Fruit fly (Drosophila melanogaster): ENCODE results near the gene frc.

Gene frc

DNA sequence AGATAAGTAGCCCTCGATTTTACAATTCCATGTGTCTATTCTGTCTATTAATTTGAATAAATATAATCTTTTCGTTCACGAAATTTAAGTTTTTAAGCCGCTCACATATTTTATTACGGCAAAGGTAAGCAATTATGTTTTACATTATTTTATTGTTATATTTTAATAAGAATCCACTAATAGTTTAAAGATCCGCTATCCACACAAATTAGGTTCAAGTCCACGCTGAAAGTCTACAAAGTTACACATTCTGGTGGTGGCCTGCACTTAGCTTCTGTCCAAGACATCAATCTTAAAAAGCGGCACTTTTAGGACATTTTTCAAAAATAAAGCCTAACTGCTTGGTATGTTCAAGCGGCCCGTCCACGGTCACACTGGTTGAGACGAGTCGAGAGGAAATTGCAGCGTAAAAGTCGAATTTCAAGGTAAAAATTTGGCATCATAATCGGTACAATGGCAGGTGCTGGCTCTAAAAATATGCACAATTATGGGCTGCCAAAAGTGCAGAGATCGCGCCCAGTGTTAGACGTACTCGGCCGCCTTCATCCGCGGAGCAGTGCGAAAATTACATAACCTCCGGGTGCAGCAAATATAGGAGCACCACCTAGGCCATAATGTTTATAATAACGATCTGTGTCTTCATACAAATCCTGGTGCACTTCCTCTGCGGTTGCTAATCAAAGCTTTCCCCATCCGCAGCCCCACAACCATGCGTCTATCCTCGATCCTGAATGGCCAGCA, 41.9 kb upstream of the frc start, which contains the start of the genes UQCR-Q and CG46525 (continued):
- TF ChIP-seq CG17359 (tag; optimal IDR thresholded peaks at IDR 0.05): no peak
- TF ChIP-seq zen (tag; optimal IDR thresholded peaks at IDR 0.05): peak; percentile 45
- no peak for TF ChIP-seq CG8388 (GFP tag; optimal IDR thresholded peaks at IDR 0.05)
- TF ChIP-seq ttk (GFP tag; IDR thresholded peaks at IDR 0.05): no peak
- TF ChIP-seq CG7372 (GFP tag; IDR thresholded peaks at IDR 0.05): no peak
- no peak for TF ChIP-seq Side (GFP tag; optimal IDR thresholded peaks at IDR 0.05)
- no peak for TF ChIP-seq CG1024 (GFP tag; IDR thresholded peaks at IDR 0.05)
- TF ChIP-seq crc (GFP tag; optimal IDR thresholded peaks at IDR 0.05): no peak
- no peak for TF ChIP-seq gt (GFP tag; IDR thresholded peaks at IDR 0.05)
- TF ChIP-seq CG9727 (GFP tag; optimal IDR thresholded peaks at IDR 0.05): no peak
- TF ChIP-seq CG6689 (GFP tag; IDR thresholded peaks at IDR 0.05): no peak
- no peak for TF ChIP-seq Hey (tag; optimal IDR thresholded peaks at IDR 0.05)
- no peak for TF ChIP-seq lmd (GFP tag; IDR thresholded peaks at IDR 0.05)
- no peak for TF ChIP-seq Blimp-1 (GFP tag; optimal IDR thresholded peaks at IDR 0.05)
- TF ChIP-seq sob (GFP tag; IDR thresholded peaks at IDR 0.05): no peak
- TF ChIP-seq ewg (GFP tag; optimal IDR thresholded peaks at IDR 0.05): no peak
- no peak for TF ChIP-seq CG18011 (GFP tag; optimal IDR thresholded peaks at IDR 0.05)
- no peak for TF ChIP-seq CG10654 (GFP tag; optimal IDR thresholded peaks at IDR 0.05)
- no peak for TF ChIP-seq dati (GFP tag; IDR thresholded peaks at IDR 0.05)
- TF ChIP-seq CG4404 (GFP tag; IDR thresholded peaks at IDR 0.05): no peak
- no peak for TF ChIP-seq nom (GFP tag; optimal IDR thresholded peaks at IDR 0.05)
- TF ChIP-seq wor (GFP tag; IDR thresholded peaks at IDR 0.05): no peak
- no peak for TF ChIP-seq ab (GFP tag; optimal IDR thresholded peaks at IDR 0.05)
- TF ChIP-seq lbe (GFP tag; optimal IDR thresholded peaks at IDR 0.05): no peak
- no peak for TF ChIP-seq CG6272 (GFP tag; IDR thresholded peaks at IDR 0.05)
- peak; percentile 72 for TF ChIP-seq CG1603 (tag; optimal IDR thresholded peaks at IDR 0.05)
- no peak for TF ChIP-seq CG18619 (GFP tag; optimal IDR thresholded peaks at IDR 0.05)
- no peak for TF ChIP-seq Xrp1 (GFP tag; IDR thresholded peaks at IDR 0.05)
- TF ChIP-seq ken (GFP tag; IDR thresholded peaks at IDR 0.05): no peak
- TF ChIP-seq CG2129 (GFP tag; IDR thresholded peaks at IDR 0.05; ENCODE audit: partially characterized antibody): no peak
- TF ChIP-seq Sry-β (GFP tag; optimal IDR thresholded peaks at IDR 0.05): no peak
- TF ChIP-seq CG12659 (GFP tag; optimal IDR thresholded peaks at IDR 0.05): peak; percentile 71
- no peak for TF ChIP-seq CG16863 (GFP tag; optimal IDR thresholded peaks at IDR 0.05)
- TF ChIP-seq GATAe (GFP tag; conservative IDR thresholded peaks at IDR 0.05): no peak
- no peak for TF ChIP-seq HHEX (GFP tag; optimal IDR thresholded peaks at IDR 0.05)
- TF ChIP-seq croc (GFP tag; conservative IDR thresholded peaks at IDR 0.05): no peak
- no peak for TF ChIP-seq caup (GFP tag; optimal IDR thresholded peaks at IDR 0.05; ENCODE audit: severe bottlenecking)
- TF ChIP-seq CG13775 (GFP tag; optimal IDR thresholded peaks at IDR 0.05): no peak
- peak; percentile 5 for TF ChIP-seq CG8924 (tag; optimal IDR thresholded peaks at IDR 0.05)
- peak; percentile 45; the same call in 1 of the 2 replicates for TF ChIP-seq bbx (GFP tag; IDR thresholded peaks at IDR 0.05; ENCODE audit: partially characterized antibody)
- TF ChIP-seq CG15601 (tag; optimal IDR thresholded peaks at IDR 0.05): peak; percentile 58
- TF ChIP-seq scrt (GFP tag; optimal IDR thresholded peaks at IDR 0.05): no peak
- TF ChIP-seq Stat92E (GFP tag; optimal IDR thresholded peaks at IDR 0.05): no peak
- no peak for TF ChIP-seq emc (GFP tag; optimal IDR thresholded peaks at IDR 0.05)
- TF ChIP-seq kay (GFP tag; optimal IDR thresholded peaks at IDR 0.05): no peak
- no peak for TF ChIP-seq CG17385 (GFP tag; optimal IDR thresholded peaks at IDR 0.05)
- TF ChIP-seq NfI (GFP tag; optimal IDR thresholded peaks at IDR 0.05): peak; percentile 15
- TF ChIP-seq jumu (GFP tag; optimal IDR thresholded peaks at IDR 0.05): no peak
- no peak for TF ChIP-seq Nf-YA (GFP tag; IDR thresholded peaks at IDR 0.05)
- TF ChIP-seq CG18476 (GFP tag; optimal IDR thresholded peaks at IDR 0.05): no peak
